Worm (Caenorhabditis elegans) whole organism, late embryonic: ENCODE results near the gene fbxa-86.

Experiments
- C08G9.2 ChIP-seq: sonication (generic microtip); optimal IDR thresholded peaks from 2 replicates; lab custom pipeline; 2016; ENCODE audit warnings: mild to moderate bottlenecking, missing genetic modification characterization, moderate library complexity, missing compliant biosample characterization
- C38D4.7 ChIP-seq: fragments of 200-800 bp; sonication (Bioruptor generic); optimal IDR thresholded peaks from 2 replicates; lab custom pipeline; 2018; ENCODE audit warnings: mild to moderate bottlenecking, missing genetic modification characterization, moderate library complexity, missing compliant biosample characterization
- T23F11.4 ChIP-seq: fragments of 200-800 bp; sonication (Bioruptor generic); optimal IDR thresholded peaks from 2 replicates; lab custom pipeline; 2018; ENCODE audit warnings: mild to moderate bottlenecking, missing genetic modification characterization, missing compliant biosample characterization
- Y22D7AL.16 ChIP-seq: sonication (generic microtip); optimal IDR thresholded peaks from 2 replicates; lab custom pipeline; 2016; ENCODE audit warnings: missing genetic modification characterization, missing compliant biosample characterization
- ahr-1 ChIP-seq: sonication (generic microtip); optimal IDR thresholded peaks from 2 replicates; lab custom pipeline; 2016; ENCODE audit warnings: missing genetic modification characterization, missing compliant biosample characterization
- ceh-18 ChIP-seq: sonication (generic microtip); optimal IDR thresholded peaks from 2 replicates; lab custom pipeline; 2016; ENCODE audit warnings: missing genetic modification characterization, missing compliant biosample characterization
- ceh-19 ChIP-seq: fragments of 200-800 bp; sonication (Bioruptor generic); optimal IDR thresholded peaks from 2 replicates; lab custom pipeline; 2018; ENCODE audit warnings: mild to moderate bottlenecking, missing genetic modification characterization, missing compliant biosample characterization
- ceh-2 ChIP-seq: sonication (generic microtip); optimal IDR thresholded peaks from 2 replicates; lab custom pipeline; 2016; ENCODE audit warnings: missing genotype, missing genetic modification characterization, missing compliant biosample characterization
- ceh-22 ChIP-seq: sonication (generic microtip); optimal IDR thresholded peaks from 2 replicates; lab custom pipeline; 2017; ENCODE audit warnings: missing biosample characterization, missing genetic modification characterization
- ceh-30 ChIP-seq: fragments of 150-350 bp; optimal IDR thresholded peaks from 2 replicates; lab custom pipeline; 2014; ENCODE audit warnings: missing biosample characterization, missing genetic modification characterization
- ceh-31 ChIP-seq: sonication (generic microtip); optimal IDR thresholded peaks from 2 replicates; lab custom pipeline; 2016; ENCODE audit warnings: missing genetic modification characterization, missing compliant biosample characterization
- ceh-45 ChIP-seq: fragments of 200-800 bp; sonication (Bioruptor generic); IDR thresholded peaks from 2 replicates; pipeline ENCODE4 v1.3.6; 2022; ENCODE audit warnings: missing genetic modification reagents, missing genetic modification characterization, missing compliant biosample characterization
- che-1 ChIP-seq: sonication (generic microtip); optimal IDR thresholded peaks from 2 replicates; lab custom pipeline; 2016; ENCODE audit warnings: mild to moderate bottlenecking, missing genetic modification characterization, missing compliant biosample characterization
- dve-1 ChIP-seq: sonication (generic microtip); optimal IDR thresholded peaks from 2 replicates; lab custom pipeline; 2017; ENCODE audit warnings: antibody characterized with exemption, mild to moderate bottlenecking, missing genetic modification characterization, missing compliant biosample characterization
- ets-4 ChIP-seq: sonication (generic microtip); optimal IDR thresholded peaks from 2 replicates; lab custom pipeline; 2016; ENCODE audit warnings: missing genetic modification characterization, missing compliant biosample characterization
- fax-1 ChIP-seq: sonication (generic microtip); optimal IDR thresholded peaks from 2 replicates; lab custom pipeline; 2016; ENCODE audit warnings: missing genotype, missing genetic modification characterization, missing compliant biosample characterization
- fkh-10 ChIP-seq: fragments of 150-350 bp; optimal IDR thresholded peaks from 2 replicates; lab custom pipeline; 2014; ENCODE audit warnings: missing biosample characterization, missing genetic modification reagents, missing genetic modification characterization
- fkh-6 ChIP-seq: sonication (generic microtip); optimal IDR thresholded peaks from 2 replicates; lab custom pipeline; 2016; ENCODE audit warnings: missing genetic modification characterization, missing compliant biosample characterization
- gmeb-2 ChIP-seq: sonication (generic microtip); optimal IDR thresholded peaks from 2 replicates; lab custom pipeline; 2016; ENCODE audit warnings: missing genetic modification characterization, inconsistent platforms, missing compliant biosample characterization
- hlh-13 ChIP-seq: fragments of 200-800 bp; sonication (Bioruptor generic); optimal IDR thresholded peaks from 2 replicates; lab custom pipeline; 2018; ENCODE audit warnings: mild to moderate bottlenecking, missing genetic modification characterization, missing compliant biosample characterization
- hlh-30 ChIP-seq: sonication (generic microtip); optimal IDR thresholded peaks from 2 replicates; lab custom pipeline; 2017; ENCODE audit warnings: antibody characterized with exemption, missing genetic modification characterization, missing compliant biosample characterization; ENCODE audit not compliant: insufficient read depth
- hlh-6 ChIP-seq: sonication (generic microtip); optimal IDR thresholded peaks from 2 replicates; lab custom pipeline; 2016; ENCODE audit warnings: missing genotype, missing genetic modification characterization, missing compliant biosample characterization
- hlh-8 ChIP-seq: sonication (generic microtip); optimal IDR thresholded peaks from 2 replicates; lab custom pipeline; 2016; ENCODE audit warnings: missing genotype, missing genetic modification characterization, missing compliant biosample characterization
- lim-6 ChIP-seq: sonication (generic microtip); optimal IDR thresholded peaks from 2 replicates; lab custom pipeline; 2016; ENCODE audit warnings: missing genetic modification characterization, missing compliant biosample characterization
- lin-11 ChIP-seq: fragments of 200-800 bp; sonication (Bioruptor generic); optimal IDR thresholded peaks from 2 replicates; lab custom pipeline; 2018; ENCODE audit warnings: mild to moderate bottlenecking, missing genetic modification characterization, missing compliant biosample characterization
- madf-2 ChIP-seq: sonication (generic microtip); optimal IDR thresholded peaks from 2 replicates; lab custom pipeline; 2017; ENCODE audit warnings: missing genetic modification characterization, missing compliant biosample characterization
- nfya-1 ChIP-seq: sonication (generic microtip); optimal IDR thresholded peaks from 2 replicates; lab custom pipeline; 2017; ENCODE audit warnings: missing genetic modification characterization, mild to moderate bottlenecking, missing compliant biosample characterization, antibody characterized with exemption, moderate library complexity
- nhr-11 ChIP-seq: fragments of 150-350 bp; optimal IDR thresholded peaks from 2 replicates; lab custom pipeline; 2014; ENCODE audit warnings: missing biosample characterization, missing genetic modification characterization
- nhr-232 ChIP-seq: sonication (generic microtip); optimal IDR thresholded peaks from 2 replicates; lab custom pipeline; 2016; ENCODE audit warnings: missing genetic modification characterization, missing compliant biosample characterization
- pag-3 ChIP-seq: sonication (generic microtip); optimal IDR thresholded peaks from 2 replicates; lab custom pipeline; 2016; ENCODE audit warnings: missing compliant biosample characterization, missing genetic modification characterization, borderline replicate concordance
- pat-9 ChIP-seq: fragments of 200-800 bp; sonication (Bioruptor generic); optimal IDR thresholded peaks from 2 replicates; lab custom pipeline; 2018; ENCODE audit warnings: mild to moderate bottlenecking, missing genetic modification characterization, moderate library complexity, missing compliant biosample characterization
- pax-1 ChIP-seq: fragments of 150-350 bp; optimal IDR thresholded peaks from 2 replicates; lab custom pipeline; 2014; ENCODE audit warnings: missing biosample characterization, missing genetic modification characterization
- pha-2 ChIP-seq: sonication (generic microtip); optimal IDR thresholded peaks from 2 replicates; lab custom pipeline; 2017; ENCODE audit warnings: mild to moderate bottlenecking, missing genetic modification characterization, missing compliant biosample characterization
- pqm-1 ChIP-seq: sonication (generic microtip); optimal IDR thresholded peaks from 2 replicates; lab custom pipeline; 2016; ENCODE audit warnings: missing genetic modification characterization, missing compliant biosample characterization
- ref-2 ChIP-seq: sonication (generic microtip); optimal IDR thresholded peaks from 2 replicates; lab custom pipeline; 2016; ENCODE audit warnings: missing genetic modification characterization, missing compliant biosample characterization
- rnt-1 ChIP-seq: sonication (generic microtip); optimal IDR thresholded peaks from 2 replicates; lab custom pipeline; 2016; ENCODE audit warnings: missing genetic modification characterization, missing compliant biosample characterization
- sdc-2 ChIP-seq: sonication (generic microtip); optimal IDR thresholded peaks from 2 replicates; lab custom pipeline; 2016; ENCODE audit warnings: missing genotype, missing genetic modification characterization, missing compliant biosample characterization
- sox-4 ChIP-seq: sonication (generic microtip); optimal IDR thresholded peaks from 2 replicates; lab custom pipeline; 2017; ENCODE audit warnings: mild to moderate bottlenecking, missing genetic modification characterization, inconsistent platforms, missing compliant biosample characterization
- syd-9 ChIP-seq: sonication (generic microtip); optimal IDR thresholded peaks from 2 replicates; lab custom pipeline; 2016; ENCODE audit warnings: mild to moderate bottlenecking, missing genetic modification characterization, moderate library complexity, missing compliant biosample characterization
- tbx-2 ChIP-seq: sonication (generic microtip); optimal IDR thresholded peaks from 2 replicates; lab custom pipeline; 2016; ENCODE audit warnings: missing genetic modification characterization, missing compliant biosample characterization
- unc-3 ChIP-seq, 2 experiments: fragments of 200-800 bp in 1 of 2; sonication (Bioruptor generic) in 1 of 2; sonication (generic microtip) in 1 of 2; conservative IDR thresholded peaks in 1 of 2; optimal IDR thresholded peaks in 1 of 2; 2 replicates each; pipeline versions ENCODE4 v1.3.6 to Lab custom; 2016 to 2022; ENCODE audit warnings: missing compliant biosample characterization in 2 of 2, missing genetic modification characterization in 2 of 2, missing genetic modification reagents in 1 of 2
- unc-42 ChIP-seq: sonication (generic microtip); optimal IDR thresholded peaks from 2 replicates; lab custom pipeline; 2016; ENCODE audit warnings: missing genotype, missing genetic modification characterization, missing compliant biosample characterization
- ztf-16 ChIP-seq: sonication (generic microtip); optimal IDR thresholded peaks from 2 replicates; lab custom pipeline; 2017; ENCODE audit warnings: missing genetic modification characterization, missing compliant biosample characterization

fbxa-86 gene

DNA sequence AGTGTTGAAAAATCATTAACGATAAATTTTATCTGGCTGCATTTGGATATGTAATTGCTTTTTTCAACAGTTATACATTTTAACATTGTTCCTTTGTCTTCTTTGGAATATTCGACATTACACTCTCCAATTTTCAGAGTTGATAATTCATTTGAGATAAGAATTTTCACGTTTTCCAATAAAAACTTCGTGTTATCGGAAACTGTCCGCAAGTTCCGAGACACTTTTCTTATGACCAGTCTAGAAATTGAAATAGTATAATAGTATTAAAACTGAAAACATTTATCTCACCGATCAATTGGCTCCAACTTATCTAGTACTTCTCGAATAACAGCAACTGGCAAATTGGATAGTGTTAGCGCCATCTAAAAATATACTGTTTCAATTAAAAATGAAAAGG is at the start of gene fbxa-86:
Gene fbxa-86, minus strand, starts transcription at position 367 of the 400 bp plus-strand sequence.
- no peak for TF ChIP-seq C38D4.7 (GFP tag; lab: Kevin White, UChicago)
- TF ChIP-seq tbx-2 (tag; lab: Kevin White, UChicago), result no peak
- TF ChIP-seq ceh-2 (tag; lab: Kevin White, UChicago), result no peak
- TF ChIP-seq T23F11.4 (GFP tag; lab: Kevin White, UChicago), result no peak
- no peak for TF ChIP-seq pax-1 (tag; lab: Kevin White, UChicago)
- no peak for TF ChIP-seq ztf-16 (tag; lab: Kevin White, UChicago)
- TF ChIP-seq sdc-2 (tag; lab: Kevin White, UChicago), result no peak
- no peak for TF ChIP-seq dve-1 (tag; lab: Kevin White, UChicago)
- TF ChIP-seq lim-6 (tag; lab: Kevin White, UChicago), result no peak
- no peak for TF ChIP-seq che-1
- no peak for TF ChIP-seq ahr-1 (tag; lab: Kevin White, UChicago)
- no peak for TF ChIP-seq pag-3 (tag; lab: Kevin White, UChicago)
- no peak for TF ChIP-seq ceh-18 (tag; lab: Kevin White, UChicago)
- TF ChIP-seq hlh-13 (GFP tag; lab: Kevin White, UChicago), result no peak
- no peak for TF ChIP-seq ets-4 (tag; lab: Kevin White, UChicago)
- no peak for TF ChIP-seq ref-2
- no peak for TF ChIP-seq hlh-30 (tag; lab: Kevin White, UChicago)
- no peak for TF ChIP-seq ceh-31 (tag; lab: Kevin White, UChicago)

DNA sequence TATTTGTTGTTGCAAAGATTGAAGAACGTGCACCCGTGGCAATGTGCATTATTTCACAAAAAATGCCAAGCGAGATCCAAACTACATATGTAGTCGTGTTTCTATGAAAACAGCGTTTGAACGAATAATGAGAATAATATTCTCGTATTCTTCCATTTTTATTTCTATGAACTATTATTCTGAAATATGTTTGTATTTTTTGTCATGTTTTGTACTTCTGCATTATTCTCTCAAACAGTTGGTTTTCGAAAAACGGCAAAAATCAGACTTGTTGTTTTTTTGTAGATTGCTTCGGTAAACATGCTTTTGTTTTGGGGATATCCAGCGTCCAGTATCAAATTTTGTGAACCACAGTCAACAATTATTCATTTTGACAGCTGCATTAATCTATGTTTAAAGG is 48.4 kb upstream of the fbxa-86 start, which contains the start of gene clec-177:
Gene clec-177, plus strand, starts transcription at position 301 of the 400 bp plus-strand sequence.
- TF ChIP-seq nhr-11 (tag; lab: Kevin White, UChicago) (no peak), gmeb-2 (tag; lab: Kevin White, UChicago) (no peak), unc-3 (GFP tag; conservative IDR thresholded peaks at IDR 0.05; lab: Robert Waterston, UW) (no peak), unc-3 (tag; optimal IDR thresholded peaks at IDR 0.05; lab: Kevin White, UChicago) (no peak), pag-3 (tag; lab: Kevin White, UChicago) (no peak), ceh-19 (GFP tag; lab: Kevin White, UChicago) (no peak), hlh-6 (tag; lab: Kevin White, UChicago) (no peak), fax-1 (no peak), sox-4 (tag; lab: Kevin White, UChicago) (no peak), nfya-1 (tag; lab: Kevin White, UChicago) (no peak), madf-2 (no peak), C08G9.2 (no peak), nhr-232 (no peak), pha-2 (no peak)

DNA sequence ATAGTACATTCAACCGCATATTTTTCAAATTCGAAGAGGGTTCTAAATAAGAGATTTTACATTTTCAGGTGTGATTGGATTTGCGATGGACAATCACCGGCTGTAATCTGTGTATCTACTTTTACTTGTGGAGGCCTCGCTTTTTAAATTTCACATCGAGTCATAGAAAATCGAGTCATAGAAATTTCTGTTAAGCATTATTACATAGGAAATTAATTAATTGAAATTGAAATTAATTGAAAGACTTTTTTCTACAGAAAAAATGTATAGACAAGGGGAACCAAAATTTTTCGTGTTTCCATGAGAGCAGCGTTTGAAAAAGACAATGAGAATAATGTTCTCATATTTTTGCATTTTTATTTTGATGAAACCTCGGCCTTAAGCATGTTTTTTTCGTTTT is 45.9 kb upstream of the fbxa-86 start, which contains the start of gene clec-176:
Gene clec-176, plus strand, starts transcription at position 301 of the 400 bp plus-strand sequence.
- TF ChIP-seq dve-1 (tag; lab: Kevin White, UChicago), result no peak
- TF ChIP-seq pax-1 (tag; lab: Kevin White, UChicago), result no peak
- no peak for TF ChIP-seq rnt-1 (tag; lab: Kevin White, UChicago)
- no peak for TF ChIP-seq ceh-22
- TF ChIP-seq fkh-6, result no peak

DNA sequence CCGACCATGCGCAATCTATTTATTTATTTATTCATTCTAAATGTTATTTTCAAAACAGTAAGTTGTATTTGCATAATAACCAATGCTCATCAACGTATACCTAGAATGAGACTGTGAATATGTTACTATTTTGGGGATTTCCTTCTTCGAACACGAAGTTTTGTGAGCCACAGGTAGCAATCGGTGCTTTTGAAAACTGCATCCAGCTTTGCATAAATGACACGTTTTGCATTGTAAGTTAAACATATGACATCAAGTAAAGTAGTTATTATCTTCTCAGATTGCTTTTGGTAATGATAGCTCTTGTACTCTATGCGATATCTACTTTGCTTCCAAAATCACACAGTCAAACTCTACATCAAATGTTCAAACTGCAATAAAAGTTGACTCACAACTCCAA is 44.7 kb upstream of the fbxa-86 start, which contains the start of gene E03H12.4:
Gene E03H12.4, plus strand, starts transcription at position 120 of the 400 bp plus-strand sequence.
- TF ChIP-seq ets-4 (tag; lab: Kevin White, UChicago) (no peak), ceh-30 (tag; lab: Kevin White, UChicago) (no peak), lin-11 (tag; lab: Kevin White, UChicago) (no peak), fkh-10 (GFP tag; lab: Kevin White, UChicago) (no peak), hlh-30 (tag; lab: Kevin White, UChicago) (no peak), nhr-232 (no peak), hlh-8 (tag; lab: Kevin White, UChicago) (no peak), pat-9 (tag; lab: Kevin White, UChicago) (no peak), rnt-1 (tag; lab: Kevin White, UChicago) (no peak), hlh-13 (GFP tag; lab: Kevin White, UChicago) (no peak), lim-6 (tag; lab: Kevin White, UChicago) (no peak), sdc-2 (tag; lab: Kevin White, UChicago) (no peak), Y22D7AL.16 (tag; lab: Kevin White, UChicago) (no peak), pax-1 (tag; lab: Kevin White, UChicago) (no peak), syd-9 (tag; lab: Kevin White, UChicago) (no peak), ceh-45 (no peak), unc-42 (tag; lab: Kevin White, UChicago) (no peak), pqm-1 (no peak)
